Fruit fly (Drosophila melanogaster): Measurements from ENCODE around the gene Bin1.
A peak's percentile ranks its signal among the peaks of the same experiment; 100 is the strongest.

Bin1 gene

DNA sequence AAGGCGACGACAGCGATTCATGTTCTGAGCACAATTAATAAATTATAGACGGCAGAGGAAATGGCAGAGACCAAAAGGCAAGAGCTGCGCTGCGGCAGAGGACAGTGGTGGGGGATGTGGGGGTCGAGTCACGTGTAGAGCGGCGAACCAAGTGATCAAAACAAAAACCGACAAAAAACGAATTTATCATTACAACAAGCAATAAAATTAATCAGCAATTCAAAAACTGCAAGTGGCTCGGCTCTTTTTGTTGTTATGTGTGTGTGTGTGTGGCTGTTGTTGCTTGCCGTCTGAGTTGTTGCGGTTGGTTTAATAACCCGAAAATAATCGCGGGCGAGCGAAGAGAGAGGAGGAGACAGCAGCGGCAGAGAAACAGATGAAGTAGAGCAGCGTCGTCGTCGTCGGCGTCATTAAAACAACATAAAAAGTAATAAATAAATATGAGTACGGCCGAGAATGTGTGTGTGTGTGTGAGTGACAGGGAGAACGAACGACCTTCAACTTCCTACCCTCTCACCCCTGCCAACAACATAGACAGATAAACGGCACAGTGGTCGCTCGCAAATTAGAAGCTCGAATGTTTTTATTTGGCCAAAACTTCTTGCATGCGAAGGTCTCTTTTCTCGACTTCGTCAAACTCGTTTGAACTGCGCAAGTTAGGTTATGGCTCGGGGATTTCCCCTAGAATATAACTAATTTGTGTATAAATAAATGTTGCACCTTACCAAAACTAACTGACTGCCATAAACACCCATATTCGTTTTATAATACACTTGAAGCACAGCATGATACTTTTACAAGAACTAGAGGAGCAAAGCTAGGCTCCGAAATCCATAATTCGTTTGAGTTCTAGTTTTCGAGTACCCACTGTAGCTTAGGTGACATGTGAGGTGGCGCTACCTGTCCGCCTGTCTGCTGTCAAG is 42.3 kb upstream of the Bin1 start:
- TF ChIP-seq Jra (GFP tag; optimal IDR thresholded peaks at IDR 0.05) = no peak
- peak; percentile 51 for TF ChIP-seq Rel (GFP tag; optimal IDR thresholded peaks at IDR 0.05)
- TF ChIP-seq Rel (tag; optimal IDR thresholded peaks at IDR 0.05) = peak; percentile 64
- peak; percentile 26 for TF ChIP-seq CG9705 (GFP tag; optimal IDR thresholded peaks at IDR 0.05)
- no peak for TF ChIP-seq dsf (GFP tag; optimal IDR thresholded peaks at IDR 0.05; ENCODE audit: borderline replicate concordance)
- peak; percentile 45 for TF ChIP-seq tai (GFP tag; optimal IDR thresholded peaks at IDR 0.05)
- no peak for TF ChIP-seq Mio (GFP tag; optimal IDR thresholded peaks at IDR 0.05)
- TF ChIP-seq Abd-B (GFP tag; optimal IDR thresholded peaks at IDR 0.05) = no peak
- TF ChIP-seq N (GFP tag; optimal IDR thresholded peaks at IDR 0.05) = no peak
- no peak for TF ChIP-seq pan (optimal IDR thresholded peaks at IDR 0.05)
- TF ChIP-seq dmrt93B (GFP tag; optimal IDR thresholded peaks at IDR 0.05) = peak; percentile 52
- TF ChIP-seq Hr78 (GFP tag; optimal IDR thresholded peaks at IDR 0.05) = no peak
- TF ChIP-seq HLH106 (tag; optimal IDR thresholded peaks at IDR 0.05) = peak; percentile 66
- TF ChIP-seq h (GFP tag; optimal IDR thresholded peaks at IDR 0.05) = peak; percentile 73
- peak; percentile 78 for TF ChIP-seq fru (GFP tag; optimal IDR thresholded peaks at IDR 0.05)
- TF ChIP-seq woc (GFP tag; optimal IDR thresholded peaks at IDR 0.05) = peak; percentile 65
- TF ChIP-seq foxo (GFP tag; optimal IDR thresholded peaks at IDR 0.05) = peak in 1 of 2 experiments; percentile 75
- peak; percentile 31 for TF ChIP-seq jim (GFP tag; optimal IDR thresholded peaks at IDR 0.05)
- TF ChIP-seq OdsH (GFP tag; optimal IDR thresholded peaks at IDR 0.05) = peak; percentile 58
- TF ChIP-seq psq (GFP tag; optimal IDR thresholded peaks at IDR 0.05) = peak; percentile 99
- TF ChIP-seq br (GFP tag; optimal IDR thresholded peaks at IDR 0.05) = peak; percentile 52
- peak; percentile 57 for TF ChIP-seq rgr (GFP tag; optimal IDR thresholded peaks at IDR 0.05)
- TF ChIP-seq Dfd (GFP tag; optimal IDR thresholded peaks at IDR 0.05) = peak; percentile 35
- TF ChIP-seq GATAd (GFP tag; optimal IDR thresholded peaks at IDR 0.05) = no peak
- no peak for TF ChIP-seq CrebA (GFP tag; optimal IDR thresholded peaks at IDR 0.05; ENCODE audit: borderline replicate concordance)
- TF ChIP-seq ey (GFP tag; optimal IDR thresholded peaks at IDR 0.05) = peak; percentile 76
- no peak for TF ChIP-seq usp (GFP tag; optimal IDR thresholded peaks at IDR 0.05)
- TF ChIP-seq Dif (GFP tag; optimal IDR thresholded peaks at IDR 0.05; ENCODE audit: partially characterized antibody) = no peak
- TF ChIP-seq sv (GFP tag; optimal IDR thresholded peaks at IDR 0.05) = peak; percentile 74
- no peak for TF ChIP-seq lola (GFP tag; optimal IDR thresholded peaks at IDR 0.05)
- peak; percentile 43 for TF ChIP-seq Sp1 (GFP tag; optimal IDR thresholded peaks at IDR 0.05)
- peak; percentile 32 for TF ChIP-seq Hr83 (GFP tag; optimal IDR thresholded peaks at IDR 0.05; ENCODE audit: poor library complexity, severe bottlenecking)
- no peak for TF ChIP-seq dl (GFP tag; optimal IDR thresholded peaks at IDR 0.05; ENCODE audit: insufficient read depth in 1 of 2, partially characterized antibody in 2 of 2)
- TF ChIP-seq brk (GFP tag; optimal IDR thresholded peaks at IDR 0.05) = peak; percentile 41
- TF ChIP-seq sage (GFP tag; optimal IDR thresholded peaks at IDR 0.05) = no peak
- TF ChIP-seq Myc (optimal IDR thresholded peaks at IDR 0.05) = no peak
- TF ChIP-seq CG32264 (GFP tag; optimal IDR thresholded peaks at IDR 0.05) = no peak
- TF ChIP-seq Hnf4 (GFP tag; optimal IDR thresholded peaks at IDR 0.05) = no peak
- peak; percentile 30 for TF ChIP-seq Vsx2 (GFP tag; optimal IDR thresholded peaks at IDR 0.05; ENCODE audit: partially characterized antibody)

- TF ChIP-seq h (GFP tag; optimal IDR thresholded peaks at IDR 0.05) = peak; percentile 19
- no peak for TF ChIP-seq tai (GFP tag; optimal IDR thresholded peaks at IDR 0.05)
- TF ChIP-seq Hnf4 (GFP tag; optimal IDR thresholded peaks at IDR 0.05) = peak; percentile 1
- no peak for TF ChIP-seq woc (GFP tag; optimal IDR thresholded peaks at IDR 0.05)
- TF ChIP-seq pan (optimal IDR thresholded peaks at IDR 0.05) = no peak
- no peak for TF ChIP-seq CrebA (GFP tag; optimal IDR thresholded peaks at IDR 0.05; ENCODE audit: borderline replicate concordance)
- no peak for TF ChIP-seq fru (GFP tag; optimal IDR thresholded peaks at IDR 0.05)
- no peak for TF ChIP-seq Rel (GFP tag; optimal IDR thresholded peaks at IDR 0.05)
- peak; percentile 14 for TF ChIP-seq Rel (tag; optimal IDR thresholded peaks at IDR 0.05)
These were observed 40.8 kb upstream of the Bin1 start for dm6 chr3R:16230080-16230670.

Measured in whole organism, wandering third instar larva.